Worm (Caenorhabditis elegans) whole organism, young adult: ENCODE results near the gene Y62F5A.10.
A peak's percentile ranks its signal among the peaks of the same experiment; 100 is the strongest.

Experiments used
- B0019.2 ChIP-seq: fragments of 200-800 bp; sonication (Bioruptor generic); conservative IDR thresholded peaks from 2 replicates; pipeline ENCODE4 v1.3.6; 2022; ENCODE audit warnings: missing genetic modification reagents, missing genetic modification characterization, missing compliant biosample characterization
- D2030.7 ChIP-seq: fragments of 200-800 bp; sonication (Bioruptor generic); IDR thresholded peaks from 2 replicates; pipeline ENCODE4 v1.3.6; 2022; ENCODE audit warnings: missing genetic modification reagents, missing genetic modification characterization, missing compliant biosample characterization
- F22D6.2 ChIP-seq: sonication (generic microtip); optimal IDR thresholded peaks from 2 replicates; lab custom pipeline; 2016; ENCODE audit warnings: mild to moderate bottlenecking, missing genetic modification characterization, missing compliant biosample characterization
- F23B12.7 ChIP-seq: sonication (generic microtip); optimal IDR thresholded peaks from 2 replicates; lab custom pipeline; 2017; ENCODE audit warnings: missing genetic modification characterization, mild to moderate bottlenecking, missing compliant biosample characterization, antibody characterized with exemption, moderate library complexity; ENCODE audit not compliant: insufficient read depth
- F33H1.4 ChIP-seq: fragments of 200-800 bp; sonication (Bioruptor generic); IDR thresholded peaks from 2 replicates; pipeline ENCODE4 v1.3.6; 2022; ENCODE audit warnings: missing genetic modification reagents, missing genetic modification characterization, missing compliant biosample characterization
- F49E8.2 ChIP-seq: sonication (generic microtip); optimal IDR thresholded peaks from 3 replicates; lab custom pipeline; 2017; ENCODE audit warnings: missing genetic modification characterization, mild to moderate bottlenecking, missing compliant biosample characterization, antibody characterized with exemption, moderate library complexity; ENCODE audit not compliant: insufficient read depth
- F52B5.7 ChIP-seq: sonication (generic microtip); optimal IDR thresholded peaks from 2 replicates; lab custom pipeline; 2016; ENCODE audit warnings: mild to moderate bottlenecking, missing genetic modification characterization, missing compliant biosample characterization
- F55B11.4 ChIP-seq: sonication (generic microtip); optimal IDR thresholded peaks from 2 replicates; lab custom pipeline; 2016; ENCODE audit warnings: missing compliant biosample characterization, missing genetic modification characterization, borderline replicate concordance; ENCODE audit not compliant: insufficient read depth
- K12H6.12 ChIP-seq: fragments of 200-800 bp; sonication (Bioruptor generic); optimal IDR thresholded peaks from 2 replicates; lab custom pipeline; 2018; ENCODE audit warnings: mild to moderate bottlenecking, missing genetic modification characterization, missing compliant biosample characterization
- Y95B8A.8 ChIP-seq: fragments of 200-800 bp; sonication (Bioruptor generic); IDR thresholded peaks from 2 replicates; pipeline ENCODE4 v1.3.6; 2022; ENCODE audit warnings: missing genetic modification reagents, missing genetic modification characterization, missing compliant biosample characterization
- ZK185.1 ChIP-seq: sonication (generic microtip); optimal IDR thresholded peaks from 2 replicates; lab custom pipeline; 2016; ENCODE audit warnings: mild to moderate bottlenecking, missing genetic modification characterization, missing compliant biosample characterization; ENCODE audit not compliant: poor library complexity, severe bottlenecking
- ama-1 ChIP-seq, 3 experiments: fragments of 150-350 bp in 1 of 3; sonication (generic microtip) in 2 of 3; optimal IDR thresholded peaks; 2 replicates each; lab custom pipeline; 2014 to 2018; ENCODE audit warnings: missing biosample characterization in 2 of 3, missing genetic modification characterization in 2 of 3, missing genetic modification reagents in 2 of 3
- aptf-2 ChIP-seq: fragments of 200-800 bp; sonication (Bioruptor generic); conservative IDR thresholded peaks from 2 replicates; pipeline ENCODE4 v1.3.6; 2022; ENCODE audit warnings: missing genetic modification reagents, missing genetic modification characterization, missing compliant biosample characterization
- attf-5 ChIP-seq: fragments of 200-800 bp; sonication (Bioruptor generic); optimal IDR thresholded peaks from 2 replicates; lab custom pipeline; 2018; ENCODE audit warnings: mild to moderate bottlenecking, missing genetic modification characterization, missing compliant biosample characterization
- ccch-3 ChIP-seq: fragments of 200-800 bp; sonication (Bioruptor generic); optimal IDR thresholded peaks from 2 replicates; lab custom pipeline; 2018; ENCODE audit warnings: mild to moderate bottlenecking, missing genetic modification characterization, missing compliant biosample characterization
- cebp-1 ChIP-seq, 2 experiments: fragments of 200-800 bp in 1 of 2; sonication (Bioruptor generic) in 1 of 2; sonication (generic microtip) in 1 of 2; IDR thresholded peaks in 1 of 2; optimal IDR thresholded peaks in 1 of 2; 2 replicates each; pipeline versions ENCODE4 v1.3.6 to Lab custom; 2017 to 2022; ENCODE audit warnings: missing compliant biosample characterization in 2 of 2, missing genetic modification characterization in 2 of 2, mild to moderate bottlenecking in 1 of 2, missing genetic modification reagents in 1 of 2, moderate library complexity in 1 of 2
- cebp-2 ChIP-seq: fragments of 200-800 bp; sonication (Bioruptor generic); IDR thresholded peaks from 2 replicates; pipeline ENCODE4 v1.3.6; 2022; ENCODE audit warnings: missing genetic modification characterization, missing compliant biosample characterization
- ceh-58 ChIP-seq: fragments of 200-800 bp; sonication (Bioruptor generic); IDR thresholded peaks from 2 replicates; pipeline ENCODE4 v1.3.6; 2022; ENCODE audit warnings: missing genetic modification characterization, missing compliant biosample characterization
- ceh-79 ChIP-seq: sonication (generic microtip); optimal IDR thresholded peaks from 2 replicates; lab custom pipeline; 2017; ENCODE audit warnings: mild to moderate bottlenecking, missing genetic modification characterization, missing compliant biosample characterization
- ceh-91 ChIP-seq: fragments of 200-800 bp; sonication (Bioruptor generic); IDR thresholded peaks from 2 replicates; pipeline ENCODE4 v1.3.6; 2022; ENCODE audit warnings: missing genetic modification reagents, missing genetic modification characterization, missing compliant biosample characterization
- efl-1 ChIP-seq: fragments of 150-350 bp; optimal IDR thresholded peaks from 2 replicates; lab custom pipeline; 2014; ENCODE audit warnings: missing biosample characterization, missing genetic modification reagents, missing genetic modification characterization
- egrh-3 ChIP-seq: fragments of 200-800 bp; sonication (Bioruptor generic); IDR thresholded peaks from 2 replicates; pipeline ENCODE4 v1.3.6; 2022; ENCODE audit warnings: missing genetic modification reagents, missing genetic modification characterization, missing compliant biosample characterization
- ekl-4 ChIP-seq: fragments of 200-800 bp; sonication (Bioruptor generic); IDR thresholded peaks from 2 replicates; pipeline ENCODE4 v1.3.6; 2022; ENCODE audit warnings: missing genetic modification reagents, missing genetic modification characterization, missing compliant biosample characterization
- ets-4 ChIP-seq: fragments of 200-800 bp; sonication (Bioruptor generic); optimal IDR thresholded peaks from 2 replicates; lab custom pipeline; 2018; ENCODE audit warnings: mild to moderate bottlenecking, missing genetic modification characterization, missing compliant biosample characterization
- fkh-3 ChIP-seq: sonication (generic microtip); optimal IDR thresholded peaks from 2 replicates; lab custom pipeline; 2016; ENCODE audit warnings: mild to moderate bottlenecking, missing genetic modification characterization, missing compliant biosample characterization
- hlh-26 ChIP-seq: fragments of 200-800 bp; sonication (Bioruptor generic); conservative IDR thresholded peaks from 2 replicates; pipeline ENCODE4 v1.3.6; 2022; ENCODE audit warnings: missing genetic modification reagents, missing genetic modification characterization, missing compliant biosample characterization
- hmg-1.2 ChIP-seq: fragments of 200-800 bp; sonication (Bioruptor generic); IDR thresholded peaks from 2 replicates; pipeline ENCODE4 v1.3.6; 2022; ENCODE audit warnings: missing genetic modification reagents, missing genetic modification characterization, missing compliant biosample characterization
- hsf-1 ChIP-seq: fragments of 200-800 bp; sonication (Bioruptor generic); IDR thresholded peaks from 2 replicates; pipeline ENCODE4 v1.3.6; 2022; ENCODE audit warnings: missing genetic modification reagents, missing genetic modification characterization, missing compliant biosample characterization
- lin-40 ChIP-seq: sonication (generic microtip); optimal IDR thresholded peaks from 2 replicates; lab custom pipeline; 2016; ENCODE audit warnings: missing genetic modification characterization, mild to moderate bottlenecking, missing compliant biosample characterization, missing genotype, missing genetic modification reagents
- lsy-27 ChIP-seq: sonication (generic microtip); optimal IDR thresholded peaks from 2 replicates; lab custom pipeline; 2017; ENCODE audit warnings: missing genetic modification characterization, mild to moderate bottlenecking, missing compliant biosample characterization, antibody characterized with exemption, missing genotype, borderline replicate concordance; ENCODE audit not compliant: insufficient read depth
- madf-3 ChIP-seq: fragments of 200-800 bp; sonication (Bioruptor generic); IDR thresholded peaks from 2 replicates; pipeline ENCODE4 v1.3.6; 2022; ENCODE audit warnings: missing genetic modification reagents, missing genetic modification characterization, missing compliant biosample characterization
- mcd-1 ChIP-seq: fragments of 200-800 bp; sonication (Bioruptor generic); IDR thresholded peaks from 2 replicates; pipeline ENCODE4 v1.3.6; 2022; ENCODE audit warnings: missing genetic modification reagents, missing genetic modification characterization, missing compliant biosample characterization
- mxl-1 ChIP-seq: sonication (generic microtip); optimal IDR thresholded peaks from 2 replicates; lab custom pipeline; 2016; ENCODE audit warnings: missing genetic modification characterization, missing compliant biosample characterization
- nfya-1 ChIP-seq: sonication (generic microtip); optimal IDR thresholded peaks from 2 replicates; lab custom pipeline; 2017; ENCODE audit warnings: antibody characterized with exemption, missing compliant biosample characterization, missing genetic modification characterization, borderline replicate concordance; ENCODE audit not compliant: insufficient read depth
- nfya-2 ChIP-seq: fragments of 200-800 bp; sonication (Bioruptor generic); IDR thresholded peaks from 2 replicates; pipeline ENCODE4 v1.3.6; 2022; ENCODE audit warnings: missing genetic modification reagents, missing genetic modification characterization, missing compliant biosample characterization
- nhr-90 ChIP-seq: sonication (generic microtip); optimal IDR thresholded peaks from 2 replicates; lab custom pipeline; 2016; ENCODE audit warnings: missing genotype, mild to moderate bottlenecking, missing genetic modification characterization, missing compliant biosample characterization
- repo-1 ChIP-seq: sonication (generic microtip); optimal IDR thresholded peaks from 2 replicates; lab custom pipeline; 2017; ENCODE audit warnings: mild to moderate bottlenecking, missing genetic modification characterization, missing compliant biosample characterization
- rpc-1 ChIP-seq, 2 experiments: fragments of 150-350 bp in 1 of 2; sonication (generic microtip) in 1 of 2; optimal IDR thresholded peaks; 2 replicates each; lab custom pipeline; 2014 to 2018; ENCODE audit warnings: missing biosample characterization in 1 of 2, missing genetic modification characterization in 1 of 2, missing genetic modification reagents in 1 of 2, missing genotype in 1 of 2
- snpc-1.3 ChIP-seq: sonication (generic microtip); optimal IDR thresholded peaks from 2 replicates; lab custom pipeline; 2017; ENCODE audit warnings: missing genetic modification characterization, mild to moderate bottlenecking, missing compliant biosample characterization, antibody characterized with exemption, moderate library complexity, missing genotype, missing genetic modification reagents; ENCODE audit not compliant: insufficient read depth
- snpc-3.4 ChIP-seq: sonication (generic microtip); optimal IDR thresholded peaks from 2 replicates; lab custom pipeline; 2017; ENCODE audit warnings: missing genetic modification characterization, mild to moderate bottlenecking, missing compliant biosample characterization, antibody characterized with exemption, moderate library complexity, missing genotype, missing genetic modification reagents
- zfh-2 ChIP-seq: fragments of 200-800 bp; sonication (Bioruptor generic); conservative IDR thresholded peaks from 2 replicates; pipeline ENCODE4 v1.3.6; 2022; ENCODE audit warnings: missing genetic modification reagents, missing genetic modification characterization, missing compliant biosample characterization
- ztf-18 ChIP-seq: sonication (generic microtip); optimal IDR thresholded peaks from 2 replicates; lab custom pipeline; 2016; ENCODE audit warnings: missing genotype, mild to moderate bottlenecking, missing genetic modification characterization, missing compliant biosample characterization
- ztf-6 ChIP-seq: fragments of 200-800 bp; sonication (Bioruptor generic); IDR thresholded peaks from 2 replicates; pipeline ENCODE4 v1.3.6; 2022; ENCODE audit warnings: missing genetic modification reagents, missing genetic modification characterization, missing compliant biosample characterization

Y62F5A.10 gene

DNA sequence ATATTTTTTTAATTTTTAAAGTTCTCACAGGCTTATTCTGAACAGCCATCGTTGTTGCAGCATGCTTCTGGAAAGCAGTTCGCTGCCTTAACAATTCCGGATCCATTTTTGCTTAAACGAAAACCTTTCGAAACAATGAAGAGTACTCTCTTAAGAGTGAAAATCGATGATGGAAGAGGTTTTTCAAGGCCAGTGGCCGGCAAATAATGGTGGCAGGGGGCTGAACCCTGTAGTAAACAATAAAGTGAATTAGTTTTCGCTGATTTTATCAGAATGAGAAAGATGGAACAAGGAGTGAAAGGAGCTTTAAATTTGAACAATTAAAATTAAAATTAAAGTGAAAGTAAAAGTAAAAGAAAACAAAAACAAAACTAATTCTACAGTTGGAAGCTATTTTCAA lies 21.0 kb downstream of the Y62F5A.10 start, which contains the start of gene gtf-2E2 (continued):
- TF ChIP-seq ZK185.1 (tag; lab: Kevin White, UChicago) = no peak
- no peak for TF ChIP-seq ztf-6 (GFP tag; lab: Robert Waterston, UW)
- no peak for TF ChIP-seq hmg-1.2
- TF ChIP-seq B0019.2 (GFP tag; lab: Robert Waterston, UW) = no peak
- no peak for TF ChIP-seq repo-1
- TF ChIP-seq F23B12.7 (tag; lab: Kevin White, UChicago) = no peak
- TF ChIP-seq lsy-27 (tag; lab: Kevin White, UChicago) = no peak
- no peak for TF ChIP-seq cebp-1 (GFP tag; IDR thresholded peaks at IDR 0.05; lab: Robert Waterston, UW)
- TF ChIP-seq cebp-1 (tag; optimal IDR thresholded peaks at IDR 0.05; lab: Kevin White, UChicago) = peak; percentile 18
- TF ChIP-seq efl-1 = no peak
- TF ChIP-seq ama-1 (optimal IDR thresholded peaks at IDR 0.05; lab: Kevin White, UChicago) = no peak
- TF ChIP-seq ama-1 (GFP tag; optimal IDR thresholded peaks at IDR 0.05; lab: Kevin White, UChicago) = no peak
- no peak for TF ChIP-seq F55B11.4 (tag; lab: Kevin White, UChicago)
- no peak for TF ChIP-seq nfya-2 (GFP tag; lab: Robert Waterston, UW)
- no peak for TF ChIP-seq F22D6.2 (tag; lab: Kevin White, UChicago)
- no peak for TF ChIP-seq nfya-1 (tag; lab: Kevin White, UChicago)
- no peak for TF ChIP-seq lin-40
- no peak for TF ChIP-seq egrh-3 (GFP tag; lab: Robert Waterston, UW)
- TF ChIP-seq hsf-1 (GFP tag; lab: Robert Waterston, UW) = 0 out of 2 replicates have a peak, but pooled peaks have one; percentile 5
- TF ChIP-seq attf-5 (GFP tag; lab: Kevin White, UChicago) = no peak
- TF ChIP-seq rpc-1 (optimal IDR thresholded peaks at IDR 0.05; lab: Kevin White, UChicago) = no peak
- no peak for TF ChIP-seq rpc-1 (tag; optimal IDR thresholded peaks at IDR 0.05; lab: Kevin White, UChicago)

DNA sequence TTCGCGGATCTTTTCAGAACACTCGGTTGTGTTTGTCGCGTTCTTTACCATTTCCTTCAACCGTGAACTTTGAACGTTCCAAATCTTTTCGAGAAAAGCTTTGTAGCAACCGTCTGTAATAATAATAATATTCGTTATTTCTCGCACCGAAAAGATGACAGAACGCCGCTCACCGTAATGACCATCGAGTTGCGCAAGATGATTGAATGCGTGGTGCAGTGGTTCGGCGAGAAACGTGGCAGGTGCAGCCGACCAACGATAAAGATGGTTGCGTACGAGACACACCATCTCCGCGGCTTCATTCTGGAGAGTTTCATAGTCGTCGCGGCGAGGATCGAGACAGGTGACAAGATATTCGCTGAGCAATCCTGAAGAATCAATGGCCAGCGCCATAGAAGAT lies 21.6 kb downstream of the Y62F5A.10 start:
- TF ChIP-seq Y95B8A.8 (GFP tag; lab: Robert Waterston, UW) (no peak), F55B11.4 (tag; lab: Kevin White, UChicago) (no peak), zfh-2 (GFP tag; lab: Robert Waterston, UW) (peak; percentile 30; the same call in 1 of the 2 replicates), nhr-90 (tag; lab: Kevin White, UChicago) (no peak)

DNA sequence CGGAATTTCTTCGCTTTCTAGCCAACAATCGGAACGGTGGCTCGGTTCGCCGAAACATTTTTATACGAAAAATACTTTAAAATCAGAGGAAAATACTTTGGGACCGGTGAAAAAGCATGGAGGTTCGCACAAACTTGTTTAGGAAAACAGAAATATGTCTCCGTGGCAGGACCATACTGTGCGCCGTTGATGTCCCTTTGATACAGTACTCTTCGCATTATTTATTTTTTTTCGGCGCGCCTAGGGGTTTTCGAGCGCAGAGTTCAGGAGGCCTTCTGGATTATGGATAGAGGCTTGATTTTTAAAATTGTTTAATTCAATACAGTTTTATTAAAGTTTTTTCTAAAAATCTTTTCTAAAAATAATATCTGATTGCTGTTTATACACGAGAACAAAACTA lies 23.3 kb downstream of the Y62F5A.10 start, which contains the start of gene F54D5.9:
F54D5.9 (minus strand) TSS at position 115 of the 400 bp plus-strand sequence.
- no peak for TF ChIP-seq attf-5 (GFP tag; lab: Kevin White, UChicago)
- peak; percentile 83 for TF ChIP-seq F33H1.4 (GFP tag; lab: Robert Waterston, UW)
- no peak for TF ChIP-seq ets-4 (GFP tag; lab: Kevin White, UChicago)
- peak; percentile 61; the same call in 1 of the 2 replicates for TF ChIP-seq ceh-91 (GFP tag; lab: Robert Waterston, UW)
- TF ChIP-seq aptf-2 (GFP tag; lab: Robert Waterston, UW) = no peak
- no peak for TF ChIP-seq ccch-3
- peak; percentile 36 for TF ChIP-seq snpc-3.4 (tag; lab: Kevin White, UChicago)
- TF ChIP-seq D2030.7 (GFP tag; lab: Robert Waterston, UW) = peak; percentile 56
- TF ChIP-seq F49E8.2 (tag; lab: Kevin White, UChicago) = peak; percentile 5
- TF ChIP-seq mxl-1 = no peak
- TF ChIP-seq hlh-26 (GFP tag; lab: Robert Waterston, UW) = no peak
- no peak for TF ChIP-seq ama-1 (optimal IDR thresholded peaks at IDR 0.05; lab: Kevin White, UChicago)
- TF ChIP-seq ama-1 (GFP tag; optimal IDR thresholded peaks at IDR 0.05; lab: Kevin White, UChicago) = no peak
- TF ChIP-seq ekl-4 (GFP tag; lab: Robert Waterston, UW) = no peak
- TF ChIP-seq snpc-1.3 (tag; lab: Kevin White, UChicago) = no peak
- TF ChIP-seq ceh-79 (tag; lab: Kevin White, UChicago) = no peak
- no peak for TF ChIP-seq ceh-58
- TF ChIP-seq mcd-1 (GFP tag; lab: Robert Waterston, UW) = 0 out of 2 replicates have a peak, but pooled peaks have one; percentile 6
- no peak for TF ChIP-seq ztf-18 (tag; lab: Kevin White, UChicago)
- no peak for TF ChIP-seq K12H6.12 (tag; lab: Kevin White, UChicago)
- no peak for TF ChIP-seq cebp-2 (GFP tag; lab: Robert Waterston, UW)
- TF ChIP-seq fkh-3 (tag; lab: Kevin White, UChicago) = no peak
- no peak for TF ChIP-seq madf-3 (GFP tag; lab: Robert Waterston, UW)
- no peak for TF ChIP-seq F52B5.7
